Worm (Caenorhabditis elegans) whole organism, L1 larva: ENCODE data around the gene irld-38.

ENCODE experiments used
- dpl-1 ChIP-seq, 3 experiments: fragments of 150-350 bp in 2 of 3; sonication (generic microtip) in 1 of 3; optimal IDR thresholded peaks; 2 replicates each; lab custom pipeline; 2014 to 2017; ENCODE audit warnings: missing biosample characterization in 3 of 3, missing genetic modification characterization in 3 of 3, missing genetic modification reagents in 3 of 3
- lin-13 ChIP-seq: fragments of 150-350 bp; optimal IDR thresholded peaks from 2 replicates; lab custom pipeline; 2014; ENCODE audit warnings: missing biosample characterization, missing genetic modification reagents, missing genetic modification characterization
- lir-3 ChIP-seq: sonication (generic microtip); optimal IDR thresholded peaks from 2 replicates; lab custom pipeline; 2016; ENCODE audit warnings: mild to moderate bottlenecking, missing genetic modification characterization, moderate library complexity, missing compliant biosample characterization; ENCODE audit not compliant: poor library complexity
- lsy-2 ChIP-seq, 2 experiments: fragments of 150-350 bp; optimal IDR thresholded peaks; 2 replicates each; lab custom pipeline; 2014; ENCODE audit warnings: missing biosample characterization in 2 of 2, missing genetic modification characterization in 2 of 2
- nhr-11 ChIP-seq: fragments of 150-350 bp; optimal IDR thresholded peaks from 2 replicates; lab custom pipeline; 2014; ENCODE audit warnings: missing biosample characterization, missing genetic modification characterization
- nhr-28 ChIP-seq: fragments of 150-350 bp; optimal IDR thresholded peaks from 2 replicates; lab custom pipeline; 2014; ENCODE audit warnings: missing biosample characterization, missing genetic modification characterization
- skn-1 ChIP-seq: fragments of 150-350 bp; optimal IDR thresholded peaks from 2 replicates; lab custom pipeline; 2014; ENCODE audit warnings: missing biosample characterization, missing genetic modification characterization
- sptf-1 ChIP-seq: fragments of 150-350 bp; optimal IDR thresholded peaks from 2 replicates; lab custom pipeline; 2014; ENCODE audit warnings: missing biosample characterization, missing genetic modification characterization

DNA sequence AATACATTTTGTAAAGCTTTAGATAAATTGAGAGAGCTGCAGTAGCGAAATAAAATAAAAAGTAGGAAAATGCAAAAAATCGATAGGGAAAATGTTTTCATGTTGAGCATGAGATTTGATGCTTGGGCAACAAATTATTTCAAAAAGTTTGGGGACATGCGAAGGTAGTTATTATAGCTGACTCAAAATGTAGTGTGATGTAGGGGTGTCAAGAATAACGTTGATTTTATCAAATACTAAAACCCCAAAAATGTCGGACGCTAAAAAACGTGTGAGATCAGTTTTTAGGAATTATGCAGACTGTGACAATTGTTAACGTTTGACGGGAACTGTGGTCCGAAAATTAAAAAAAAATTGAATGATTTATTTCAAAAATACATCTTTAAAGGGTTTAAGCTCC, 10.9 kb downstream of the irld-38 start, which contains the start of gene irld-12:
- TF ChIP-seq nhr-11 (no peak), lin-13 (GFP tag; lab: Kevin White, UChicago) (no peak), nhr-28 (no peak), skn-1 (tag; lab: Kevin White, UChicago) (no peak), dpl-1 (GFP tag; optimal IDR thresholded peaks at IDR 0.05; lab: Kevin White, UChicago) (no peak), lsy-2 (tag; optimal IDR thresholded peaks at IDR 0.05; lab: Kevin White, UChicago) (no peak), sptf-1 (tag; lab: Kevin White, UChicago) (no peak), lir-3 (tag; lab: Kevin White, UChicago) (no peak)
